Worm (Caenorhabditis elegans) whole organism, late embryonic: ENCODE measurements around the gene K05B2.2.
A peak's percentile ranks its signal among the peaks of the same experiment; 100 is the strongest.

Source experiments
- F13H6.1 ChIP-seq: sonication (generic microtip); optimal IDR thresholded peaks from 2 replicates; lab custom pipeline; 2016; ENCODE audit warnings: missing genetic modification characterization, missing compliant biosample characterization
- K02D7.2 ChIP-seq: sonication (generic microtip); optimal IDR thresholded peaks from 2 replicates; lab custom pipeline; 2017; ENCODE audit warnings: mild to moderate bottlenecking, missing genetic modification characterization, missing compliant biosample characterization
- K09A11.1 ChIP-seq: sonication (generic microtip); optimal IDR thresholded peaks from 2 replicates; lab custom pipeline; 2017; ENCODE audit warnings: antibody characterized with exemption, mild to moderate bottlenecking, missing genetic modification characterization, missing compliant biosample characterization; ENCODE audit not compliant: insufficient read depth
- ceh-14 ChIP-seq: sonication (generic microtip); optimal IDR thresholded peaks from 2 replicates; lab custom pipeline; 2016; ENCODE audit warnings: missing genotype, missing genetic modification characterization, missing compliant biosample characterization
- ceh-19 ChIP-seq: fragments of 200-800 bp; sonication (Bioruptor generic); optimal IDR thresholded peaks from 2 replicates; lab custom pipeline; 2018; ENCODE audit warnings: mild to moderate bottlenecking, missing genetic modification characterization, missing compliant biosample characterization
- ceh-22 ChIP-seq: sonication (generic microtip); optimal IDR thresholded peaks from 2 replicates; lab custom pipeline; 2017; ENCODE audit warnings: missing biosample characterization, missing genetic modification characterization
- ceh-30 ChIP-seq: fragments of 150-350 bp; optimal IDR thresholded peaks from 2 replicates; lab custom pipeline; 2014; ENCODE audit warnings: missing biosample characterization, missing genetic modification characterization
- ceh-31 ChIP-seq: sonication (generic microtip); optimal IDR thresholded peaks from 2 replicates; lab custom pipeline; 2016; ENCODE audit warnings: missing genetic modification characterization, missing compliant biosample characterization
- ceh-34 ChIP-seq: sonication (generic microtip); optimal IDR thresholded peaks from 2 replicates; lab custom pipeline; 2016; ENCODE audit warnings: mild to moderate bottlenecking, missing genetic modification characterization, missing compliant biosample characterization
- ceh-9 ChIP-seq: sonication (generic microtip); optimal IDR thresholded peaks from 2 replicates; lab custom pipeline; 2016; ENCODE audit warnings: mild to moderate bottlenecking, missing genetic modification characterization, inconsistent platforms, missing compliant biosample characterization
- elt-2 ChIP-seq: sonication (generic microtip); optimal IDR thresholded peaks from 2 replicates; lab custom pipeline; 2016; ENCODE audit warnings: missing genetic modification reagents, missing genetic modification characterization, missing compliant biosample characterization
- elt-4 ChIP-seq: sonication (generic microtip); optimal IDR thresholded peaks from 2 replicates; lab custom pipeline; 2016; ENCODE audit warnings: missing genetic modification characterization, missing compliant biosample characterization
- ets-4 ChIP-seq: sonication (generic microtip); optimal IDR thresholded peaks from 2 replicates; lab custom pipeline; 2016; ENCODE audit warnings: missing genetic modification characterization, missing compliant biosample characterization
- fkh-10 ChIP-seq: fragments of 150-350 bp; optimal IDR thresholded peaks from 2 replicates; lab custom pipeline; 2014; ENCODE audit warnings: missing biosample characterization, missing genetic modification reagents, missing genetic modification characterization
- gmeb-2 ChIP-seq: sonication (generic microtip); optimal IDR thresholded peaks from 2 replicates; lab custom pipeline; 2016; ENCODE audit warnings: missing genetic modification characterization, inconsistent platforms, missing compliant biosample characterization
- hlh-13 ChIP-seq: fragments of 200-800 bp; sonication (Bioruptor generic); optimal IDR thresholded peaks from 2 replicates; lab custom pipeline; 2018; ENCODE audit warnings: mild to moderate bottlenecking, missing genetic modification characterization, missing compliant biosample characterization
- hlh-15 ChIP-seq: sonication (generic microtip); optimal IDR thresholded peaks from 2 replicates; lab custom pipeline; 2016; ENCODE audit warnings: missing genetic modification characterization, missing compliant biosample characterization
- hlh-30 ChIP-seq: sonication (generic microtip); optimal IDR thresholded peaks from 2 replicates; lab custom pipeline; 2017; ENCODE audit warnings: antibody characterized with exemption, missing genetic modification characterization, missing compliant biosample characterization; ENCODE audit not compliant: insufficient read depth
- hlh-8 ChIP-seq: sonication (generic microtip); optimal IDR thresholded peaks from 2 replicates; lab custom pipeline; 2016; ENCODE audit warnings: missing genotype, missing genetic modification characterization, missing compliant biosample characterization
- nfya-1 ChIP-seq: sonication (generic microtip); optimal IDR thresholded peaks from 2 replicates; lab custom pipeline; 2017; ENCODE audit warnings: missing genetic modification characterization, mild to moderate bottlenecking, missing compliant biosample characterization, antibody characterized with exemption, moderate library complexity
- npax-4 ChIP-seq: sonication (generic microtip); optimal IDR thresholded peaks from 2 replicates; lab custom pipeline; 2016; ENCODE audit warnings: missing genetic modification characterization, missing compliant biosample characterization
- odd-2 ChIP-seq: sonication (generic microtip); optimal IDR thresholded peaks from 2 replicates; lab custom pipeline; 2017; ENCODE audit warnings: antibody characterized with exemption, mild to moderate bottlenecking, missing genetic modification characterization, missing compliant biosample characterization
- pat-9 ChIP-seq: fragments of 200-800 bp; sonication (Bioruptor generic); optimal IDR thresholded peaks from 2 replicates; lab custom pipeline; 2018; ENCODE audit warnings: mild to moderate bottlenecking, missing genetic modification characterization, moderate library complexity, missing compliant biosample characterization
- pax-1 ChIP-seq: fragments of 150-350 bp; optimal IDR thresholded peaks from 2 replicates; lab custom pipeline; 2014; ENCODE audit warnings: missing biosample characterization, missing genetic modification characterization
- pha-4 ChIP-seq: fragments of 150-350 bp; optimal IDR thresholded peaks from 2 replicates; lab custom pipeline; 2018; ENCODE audit warnings: missing biosample characterization, missing genetic modification reagents, missing genetic modification characterization
- pqm-1 ChIP-seq: sonication (generic microtip); optimal IDR thresholded peaks from 2 replicates; lab custom pipeline; 2016; ENCODE audit warnings: missing genetic modification characterization, missing compliant biosample characterization
- pros-1 ChIP-seq: fragments of 150-350 bp; optimal IDR thresholded peaks from 2 replicates; lab custom pipeline; 2014; ENCODE audit warnings: missing biosample characterization, missing genetic modification reagents, missing genetic modification characterization
- ref-2 ChIP-seq: sonication (generic microtip); optimal IDR thresholded peaks from 2 replicates; lab custom pipeline; 2016; ENCODE audit warnings: missing genetic modification characterization, missing compliant biosample characterization
- rnt-1 ChIP-seq: sonication (generic microtip); optimal IDR thresholded peaks from 2 replicates; lab custom pipeline; 2016; ENCODE audit warnings: missing genetic modification characterization, missing compliant biosample characterization
- sdc-2 ChIP-seq: sonication (generic microtip); optimal IDR thresholded peaks from 2 replicates; lab custom pipeline; 2016; ENCODE audit warnings: missing genotype, missing genetic modification characterization, missing compliant biosample characterization
- sox-2 ChIP-seq: fragments of 200-800 bp; sonication (Bioruptor generic); IDR thresholded peaks from 2 replicates; pipeline ENCODE4 v1.3.6; 2022; ENCODE audit warnings: missing genetic modification reagents, missing genetic modification characterization, missing compliant biosample characterization
- sox-4 ChIP-seq: sonication (generic microtip); optimal IDR thresholded peaks from 2 replicates; lab custom pipeline; 2017; ENCODE audit warnings: mild to moderate bottlenecking, missing genetic modification characterization, inconsistent platforms, missing compliant biosample characterization
- syd-9 ChIP-seq: sonication (generic microtip); optimal IDR thresholded peaks from 2 replicates; lab custom pipeline; 2016; ENCODE audit warnings: mild to moderate bottlenecking, missing genetic modification characterization, moderate library complexity, missing compliant biosample characterization
- tbx-7 ChIP-seq: sonication (generic microtip); optimal IDR thresholded peaks from 2 replicates; lab custom pipeline; 2016; ENCODE audit warnings: missing genotype, missing genetic modification characterization, missing compliant biosample characterization
- ttx-3 ChIP-seq: sonication (generic microtip); optimal IDR thresholded peaks from 2 replicates; lab custom pipeline; 2016; ENCODE audit warnings: missing genetic modification reagents, missing genetic modification characterization, missing compliant biosample characterization
- unc-3 ChIP-seq, 2 experiments: fragments of 200-800 bp in 1 of 2; sonication (Bioruptor generic) in 1 of 2; sonication (generic microtip) in 1 of 2; conservative IDR thresholded peaks in 1 of 2; optimal IDR thresholded peaks in 1 of 2; 2 replicates each; pipeline versions ENCODE4 v1.3.6 to Lab custom; 2016 to 2022; ENCODE audit warnings: missing compliant biosample characterization in 2 of 2, missing genetic modification characterization in 2 of 2, missing genetic modification reagents in 1 of 2
- unc-42 ChIP-seq: sonication (generic microtip); optimal IDR thresholded peaks from 2 replicates; lab custom pipeline; 2016; ENCODE audit warnings: missing genotype, missing genetic modification characterization, missing compliant biosample characterization
- unc-55 ChIP-seq: sonication (generic microtip); optimal IDR thresholded peaks from 2 replicates; lab custom pipeline; 2017; ENCODE audit warnings: missing biosample characterization, missing genetic modification reagents, missing genetic modification characterization
- zip-5 ChIP-seq: sonication (generic microtip); optimal IDR thresholded peaks from 2 replicates; lab custom pipeline; 2016; ENCODE audit warnings: missing genetic modification characterization, missing compliant biosample characterization

The K05B2.2 gene

ce11 chrX:4920942-4921540 is 15.2 kb downstream of the K05B2.2 start, which contains the start of gene K05B2.4:
TSS of gene K05B2.4 (minus strand) at chrX:4920992.
- TF ChIP-seq elt-2 (tag; lab: Kevin White, UChicago) (peak; percentile 24), ceh-14 (tag; lab: Kevin White, UChicago) (no peak)

- no peak for TF ChIP-seq pha-4
- TF ChIP-seq pqm-1, result no peak
- TF ChIP-seq hlh-15 (tag; lab: Kevin White, UChicago), result no peak
- no peak for TF ChIP-seq hlh-13 (GFP tag; lab: Kevin White, UChicago)
- no peak for TF ChIP-seq rnt-1
- TF ChIP-seq unc-3 (GFP tag; conservative IDR thresholded peaks at IDR 0.05; lab: Robert Waterston, UW), result no peak
- no peak for TF ChIP-seq unc-3 (tag; optimal IDR thresholded peaks at IDR 0.05; lab: Kevin White, UChicago)
- no peak for TF ChIP-seq pat-9 (tag; lab: Kevin White, UChicago)
- TF ChIP-seq ceh-31 (tag; lab: Kevin White, UChicago), result no peak
- TF ChIP-seq sox-2 (GFP tag; lab: Robert Waterston, UW), result no peak
- TF ChIP-seq elt-4 (tag; lab: Kevin White, UChicago), result no peak
- no peak for TF ChIP-seq tbx-7 (tag; lab: Kevin White, UChicago)
- TF ChIP-seq ref-2 (tag; lab: Kevin White, UChicago), result no peak
- no peak for TF ChIP-seq gmeb-2 (tag; lab: Kevin White, UChicago)
- TF ChIP-seq ttx-3 (tag; lab: Kevin White, UChicago), result no peak
- TF ChIP-seq syd-9, result no peak
- no peak for TF ChIP-seq zip-5 (tag; lab: Kevin White, UChicago)
- TF ChIP-seq npax-4, result no peak
Observed at ce11 chrX:4928118-4928517, 22.2 kb downstream of the K05B2.2 start.

- TF ChIP-seq F13H6.1 (no peak), ceh-30 (no peak), gmeb-2 (tag; lab: Kevin White, UChicago) (no peak), ceh-19 (no peak), pax-1 (no peak), tbx-7 (tag; lab: Kevin White, UChicago) (no peak), ceh-22 (tag; lab: Kevin White, UChicago) (no peak), ttx-3 (tag; lab: Kevin White, UChicago) (no peak)
- TF ChIP-seq, all 69 proteins: peak for 0
Observed at ce11 chrX:4929657-4930056, 23.8 kb downstream of the K05B2.2 start, which contains the start of gene mct-4. TSS of gene mct-4 (minus strand) at chrX:4929757.

- TF ChIP-seq pros-1 (tag; lab: Kevin White, UChicago) (no peak), unc-42 (tag; lab: Kevin White, UChicago) (peak; percentile 76)
Observed at ce11 chrX:4932023-4932422, 26.1 kb downstream of the K05B2.2 start.

- no peak for TF ChIP-seq K02D7.2 (tag; lab: Kevin White, UChicago)
- no peak for TF ChIP-seq unc-55 (GFP tag; lab: Kevin White, UChicago)
- no peak for TF ChIP-seq npax-4
- no peak for TF ChIP-seq hlh-8
- TF ChIP-seq elt-4 (tag; lab: Kevin White, UChicago), result no peak
- TF ChIP-seq fkh-10 (GFP tag; lab: Kevin White, UChicago), result no peak
- no peak for TF ChIP-seq ets-4 (tag; lab: Kevin White, UChicago)
- TF ChIP-seq unc-3 (GFP tag; conservative IDR thresholded peaks at IDR 0.05; lab: Robert Waterston, UW), result no peak
- TF ChIP-seq unc-3 (tag; optimal IDR thresholded peaks at IDR 0.05; lab: Kevin White, UChicago), result no peak
- TF ChIP-seq sox-4, result no peak
- no peak for TF ChIP-seq rnt-1
- TF ChIP-seq hlh-30 (tag; lab: Kevin White, UChicago), result no peak
- TF ChIP-seq sdc-2 (tag; lab: Kevin White, UChicago), result no peak
- no peak for TF ChIP-seq K09A11.1 (tag; lab: Kevin White, UChicago)
- no peak for TF ChIP-seq ceh-9 (tag; lab: Kevin White, UChicago)
- no peak for TF ChIP-seq ref-2 (tag; lab: Kevin White, UChicago)
- TF ChIP-seq tbx-7 (tag; lab: Kevin White, UChicago), result no peak
- TF ChIP-seq ceh-34 (tag; lab: Kevin White, UChicago), result no peak
- no peak for TF ChIP-seq ceh-31 (tag; lab: Kevin White, UChicago)
- no peak for TF ChIP-seq odd-2 (tag; lab: Kevin White, UChicago)
- TF ChIP-seq nfya-1, result no peak
Observed at ce11 chrX:4932964-4933363, 27.1 kb downstream of the K05B2.2 start.
